Fruit fly (Drosophila melanogaster) whole organism, embryonic: ENCODE results near the gene Acp1.

Experiments used
- ATbp ChIP-seq: fragments of 200-800 bp; sonication (Bioruptor generic); optimal IDR thresholded peaks from 2 replicates; lab custom pipeline; 2017; ENCODE audit warnings: missing biosample characterization, mild to moderate bottlenecking, missing genetic modification characterization, missing genetic modification reagents
- BEAF-32 ChIP-seq: fragments of 200-800 bp; sonication (Bioruptor generic); optimal IDR thresholded peaks from 3 replicates; lab custom pipeline; 2017; ENCODE audit warnings: missing biosample characterization, missing genetic modification characterization, mild to moderate bottlenecking, moderate library complexity, missing genetic modification reagents
- CG11085 ChIP-seq: fragments of 200-800 bp; sonication (Bioruptor generic); IDR thresholded peaks from 2 replicates; pipeline ENCODE4 v1.3.6; 2022; ENCODE audit warnings: missing biosample characterization, missing genetic modification characterization
- CG11398 ChIP-seq: fragments of 200-800 bp; sonication (Bioruptor generic); optimal IDR thresholded peaks from 2 replicates; lab custom pipeline; 2016; ENCODE audit warnings: missing biosample characterization, missing genetic modification characterization
- CG11696 ChIP-seq: fragments of 200-800 bp; sonication (Bioruptor generic); IDR thresholded peaks from 2 replicates; pipeline ENCODE4 v1.3.6; 2022; ENCODE audit warnings: missing biosample characterization, missing genetic modification characterization
- CG12659 ChIP-seq: fragments of 200-800 bp; sonication (Bioruptor generic); optimal IDR thresholded peaks from 3 replicates; lab custom pipeline; 2017; ENCODE audit warnings: mild to moderate bottlenecking, missing biosample characterization, missing genetic modification reagents, missing genetic modification characterization
- CG14965 ChIP-seq: fragments of 200-800 bp; sonication (Bioruptor generic); optimal IDR thresholded peaks from 2 replicates; lab custom pipeline; 2016; ENCODE audit warnings: missing biosample characterization, missing genetic modification characterization, borderline replicate concordance
- CG1529 ChIP-seq: fragments of 200-800 bp; sonication (Bioruptor generic); optimal IDR thresholded peaks from 3 replicates; lab custom pipeline; 2018; ENCODE audit warnings: missing biosample characterization, missing genetic modification characterization
- CG1647 ChIP-seq: fragments of 200-800 bp; sonication (Bioruptor generic); optimal IDR thresholded peaks from 3 replicates; lab custom pipeline; 2016; ENCODE audit warnings: missing biosample characterization, missing genetic modification characterization
- CG17612 ChIP-seq: fragments of 200-800 bp; sonication (Bioruptor generic); IDR thresholded peaks from 2 replicates; pipeline ENCODE4 v1.3.6; 2022; ENCODE audit warnings: missing biosample characterization, missing genetic modification characterization
- CG18262 ChIP-seq: fragments of 200-800 bp; optimal IDR thresholded peaks from 3 replicates; lab custom pipeline; 2019; ENCODE audit warnings: missing biosample characterization, mild to moderate bottlenecking, missing genetic modification characterization, moderate library complexity
- CG3838 ChIP-seq: fragments of 200-800 bp; sonication (Bioruptor generic); optimal IDR thresholded peaks from 3 replicates; lab custom pipeline; 2016; ENCODE audit warnings: missing biosample characterization, missing genetic modification characterization
- CG4404 ChIP-seq: fragments of 200-800 bp; sonication (Bioruptor generic); IDR thresholded peaks from 2 replicates; pipeline ENCODE4 v1.3.6; 2022; ENCODE audit warnings: missing biosample characterization, missing genetic modification characterization
- CG5245 ChIP-seq: fragments of 200-800 bp; sonication (Bioruptor generic); optimal IDR thresholded peaks from 3 replicates; lab custom pipeline; 2016; ENCODE audit warnings: missing biosample characterization, missing genetic modification characterization
- CG5953 ChIP-seq: fragments of 200-800 bp; sonication (Bioruptor generic); IDR thresholded peaks from 2 replicates; pipeline ENCODE4 v1.3.6; 2022; ENCODE audit warnings: missing biosample characterization, missing genetic modification characterization
- CG8281 ChIP-seq: fragments of 200-800 bp; sonication (Bioruptor generic); optimal IDR thresholded peaks from 2 replicates; lab custom pipeline; 2018; ENCODE audit warnings: missing biosample characterization, mild to moderate bottlenecking, missing genetic modification characterization, moderate library complexity
- CG8944 ChIP-seq: fragments of 200-800 bp; sonication (Bioruptor generic); optimal IDR thresholded peaks from 3 replicates; lab custom pipeline; 2016; ENCODE audit warnings: missing biosample characterization, missing genetic modification characterization
- CG9727 ChIP-seq: fragments of 200-800 bp; sonication (Bioruptor generic); optimal IDR thresholded peaks from 3 replicates; lab custom pipeline; 2017; ENCODE audit warnings: missing biosample characterization, mild to moderate bottlenecking, missing genetic modification characterization
- CkIIα-i1 ChIP-seq: fragments of 200-800 bp; sonication (Bioruptor generic); IDR thresholded peaks from 2 replicates; pipeline ENCODE4 v1.3.6; 2022; ENCODE audit warnings: missing biosample characterization, missing genetic modification characterization
- Doc2 ChIP-seq: fragments of 200-800 bp; sonication (Bioruptor generic); IDR thresholded peaks from 2 replicates; pipeline ENCODE4 v1.3.6; 2022; ENCODE audit warnings: missing biosample characterization, missing genetic modification characterization
- ERR ChIP-seq: fragments of 200-800 bp; sonication (Bioruptor generic); optimal IDR thresholded peaks from 2 replicates; lab custom pipeline; 2016; ENCODE audit warnings: missing biosample characterization, missing genetic modification characterization
- H15 ChIP-seq: fragments of 200-800 bp; sonication (Bioruptor generic); IDR thresholded peaks from 3 replicates; pipeline ENCODE4 v1.3.6; 2022; ENCODE audit warnings: missing biosample characterization, missing genetic modification characterization
- HHEX ChIP-seq: fragments of 200-800 bp; sonication (Bioruptor generic); optimal IDR thresholded peaks from 3 replicates; lab custom pipeline; 2017; ENCODE audit warnings: missing biosample characterization, mild to moderate bottlenecking, missing genetic modification characterization, missing genetic modification reagents
- HLH3B ChIP-seq: fragments of 200-800 bp; sonication (Bioruptor generic); IDR thresholded peaks from 2 replicates; pipeline ENCODE4 v1.3.6; 2022; ENCODE audit warnings: missing biosample characterization, missing genetic modification characterization
- Hand ChIP-seq: fragments of 200-800 bp; sonication (Bioruptor generic); optimal IDR thresholded peaks from 2 replicates; lab custom pipeline; 2017; ENCODE audit warnings: mild to moderate bottlenecking, missing biosample characterization, missing genetic modification reagents, missing genetic modification characterization
- Lhr ChIP-seq: fragments of 200-800 bp; sonication (Bioruptor generic); optimal IDR thresholded peaks from 3 replicates; lab custom pipeline; 2017; ENCODE audit warnings: mild to moderate bottlenecking, missing biosample characterization, missing genetic modification reagents, missing genetic modification characterization
- Lpt ChIP-seq: fragments of >200 bp; optimal IDR thresholded peaks from 2 replicates; lab custom pipeline; 2018; ENCODE audit warnings: missing biosample characterization, missing genetic modification characterization
- Meics ChIP-seq: fragments of 200-800 bp; sonication (Bioruptor generic); optimal IDR thresholded peaks from 2 replicates; lab custom pipeline; 2017; ENCODE audit warnings: missing biosample characterization, mild to moderate bottlenecking, missing genetic modification characterization
- NFAT ChIP-seq: fragments of 200-800 bp; sonication (Bioruptor generic); IDR thresholded peaks from 2 replicates; pipeline ENCODE4 v1.3.6; 2022; ENCODE audit warnings: missing biosample characterization, missing genetic modification characterization
- Spps ChIP-seq: fragments of 200-800 bp; sonication (Bioruptor generic); optimal IDR thresholded peaks from 2 replicates; lab custom pipeline; 2018; ENCODE audit warnings: missing biosample characterization, mild to moderate bottlenecking, missing genetic modification characterization
- Ssrp ChIP-seq: fragments of 200-800 bp; sonication (Bioruptor generic); optimal IDR thresholded peaks from 2 replicates; lab custom pipeline; 2018; ENCODE audit warnings: missing biosample characterization, mild to moderate bottlenecking, missing genetic modification characterization, moderate library complexity
- YL-1 ChIP-seq: fragments of 200-800 bp; sonication (Bioruptor generic); optimal IDR thresholded peaks from 3 replicates; lab custom pipeline; 2017; ENCODE audit warnings: missing biosample characterization, mild to moderate bottlenecking, missing genetic modification characterization
- az2 ChIP-seq: fragments of 200-800 bp; sonication (Bioruptor generic); optimal IDR thresholded peaks from 3 replicates; lab custom pipeline; 2016; ENCODE audit warnings: missing biosample characterization, missing genetic modification characterization
- bab2 ChIP-seq: fragments of 200-800 bp; sonication (Bioruptor generic); optimal IDR thresholded peaks from 2 replicates; lab custom pipeline; 2016; ENCODE audit warnings: missing biosample characterization, missing genetic modification characterization
- ewg ChIP-seq: fragments of 200-800 bp; sonication (Bioruptor generic); optimal IDR thresholded peaks from 3 replicates; lab custom pipeline; 2017; ENCODE audit warnings: mild to moderate bottlenecking, missing biosample characterization, missing genetic modification reagents, missing genetic modification characterization
- fd3F ChIP-seq: fragments of 200-800 bp; sonication (Bioruptor generic); optimal IDR thresholded peaks from 2 replicates; lab custom pipeline; 2018; ENCODE audit warnings: missing biosample characterization, mild to moderate bottlenecking, missing genetic modification characterization, moderate library complexity
- fd64A ChIP-seq: fragments of 200-800 bp; sonication (Bioruptor generic); optimal IDR thresholded peaks from 3 replicates; lab custom pipeline; 2018; ENCODE audit warnings: missing biosample characterization, mild to moderate bottlenecking, missing genetic modification characterization
- ftz-f1 ChIP-seq: fragments of 200-800 bp; sonication (Bioruptor generic); optimal IDR thresholded peaks from 2 replicates; lab custom pipeline; 2016; ENCODE audit warnings: missing biosample characterization, missing genetic modification characterization
- fu2 ChIP-seq: fragments of 200-800 bp; sonication (Bioruptor generic); optimal IDR thresholded peaks from 2 replicates; lab custom pipeline; 2016; ENCODE audit warnings: missing biosample characterization, missing genetic modification characterization
- gfzf ChIP-seq: fragments of 200-800 bp; sonication (Bioruptor generic); optimal IDR thresholded peaks from 2 replicates; lab custom pipeline; 2016; ENCODE audit warnings: missing biosample characterization, mild to moderate bottlenecking, missing genetic modification characterization, moderate library complexity
- gsb ChIP-seq: fragments of 200-800 bp; sonication (Bioruptor generic); IDR thresholded peaks from 2 replicates; pipeline ENCODE4 v1.3.6; 2022; ENCODE audit warnings: missing biosample characterization, missing genetic modification characterization
- h ChIP-seq: fragments of >200 bp; optimal IDR thresholded peaks from 2 replicates; lab custom pipeline; 2017
- lov ChIP-seq, 2 experiments: fragments of 200-800 bp in 1 of 2; fragments of >200 bp in 1 of 2; sonication (Bioruptor generic) in 1 of 2; IDR thresholded peaks in 1 of 2; optimal IDR thresholded peaks in 1 of 2; 2 replicates in 1 of 2; 3 replicates in 1 of 2; pipeline versions ENCODE4 v1.3.6 to Lab custom; 2017 to 2022; ENCODE audit warnings: missing biosample characterization in 1 of 2, missing genetic modification characterization in 1 of 2
- odd ChIP-seq: fragments of 200-800 bp; sonication (Bioruptor generic); optimal IDR thresholded peaks from 2 replicates; lab custom pipeline; 2017; ENCODE audit warnings: missing biosample characterization, mild to moderate bottlenecking, missing genetic modification characterization
- pb ChIP-seq: fragments of 200-800 bp; sonication (Bioruptor generic); optimal IDR thresholded peaks from 3 replicates; lab custom pipeline; 2016; ENCODE audit warnings: missing biosample characterization, missing genetic modification characterization
- rib ChIP-seq: fragments of 200-800 bp; sonication (Bioruptor generic); IDR thresholded peaks from 2 replicates; pipeline ENCODE4 v1.3.6; 2022; ENCODE audit warnings: missing biosample characterization, missing genetic modification characterization
- row ChIP-seq: fragments of 200-800 bp; sonication (Bioruptor generic); IDR thresholded peaks from 3 replicates; pipeline ENCODE4 v1.3.6; 2022; ENCODE audit warnings: missing biosample characterization, missing genetic modification characterization
- run ChIP-seq: fragments of 200-800 bp; sonication (Bioruptor generic); optimal IDR thresholded peaks from 3 replicates; lab custom pipeline; 2018; ENCODE audit warnings: missing biosample characterization, mild to moderate bottlenecking, missing genetic modification characterization
- sug ChIP-seq: fragments of 200-800 bp; optimal IDR thresholded peaks from 2 replicates; lab custom pipeline; 2019; ENCODE audit warnings: missing biosample characterization, mild to moderate bottlenecking, missing genetic modification characterization, moderate library complexity
- tna ChIP-seq: fragments of 200-800 bp; sonication (Bioruptor generic); IDR thresholded peaks from 2 replicates; pipeline ENCODE4 v1.3.6; 2022; ENCODE audit warnings: missing biosample characterization, missing genetic modification characterization; ENCODE audit not compliant: partially characterized antibody

The Acp1 gene

dm6 chr2L:7782788-7783401, 41.6 kb upstream of the Acp1 start, which contains the start of gene Brd7-9 (continued):
- TF ChIP-seq BEAF-32 = peak; percentile 51
- no peak for TF ChIP-seq Doc2 (GFP tag; lab: Robert Waterston, UW)
- peak; percentile 73 for TF ChIP-seq rib (GFP tag; lab: Robert Waterston, UW)
- peak; percentile 57 for TF ChIP-seq fd64A (GFP tag; lab: Kevin White, UChicago)
- TF ChIP-seq ftz-f1 = no peak
- 0 out of 2 replicates have a peak, but pooled peaks have one; percentile 25 for TF ChIP-seq gsb (GFP tag; lab: Robert Waterston, UW)
- peak; percentile 47 for TF ChIP-seq fu2
- TF ChIP-seq CG8944 (GFP tag; lab: Kevin White, UChicago) = peak; percentile 56
- TF ChIP-seq HLH3B (GFP tag; lab: Robert Waterston, UW) = peak; percentile 75
- TF ChIP-seq ATbp (GFP tag; lab: Kevin White, UChicago) = peak; percentile 79
- TF ChIP-seq CkIIα-i1 (GFP tag; lab: Robert Waterston, UW) = no peak
- peak; percentile 22; the same call in 1 of the 2 replicates for TF ChIP-seq CG4404 (GFP tag; lab: Robert Waterston, UW)
- TF ChIP-seq Lhr (GFP tag; lab: Kevin White, UChicago) = no peak
- TF ChIP-seq Meics (GFP tag; lab: Kevin White, UChicago) = peak; percentile 80
- TF ChIP-seq pb (GFP tag; lab: Kevin White, UChicago) = peak; percentile 39
- no peak for TF ChIP-seq CG11398 (GFP tag; lab: Kevin White, UChicago)
- TF ChIP-seq tna = 0 out of 2 replicates have a peak, but pooled peaks have one; percentile 36
- no peak for TF ChIP-seq CG14965 (GFP tag; lab: Kevin White, UChicago)
- no peak for TF ChIP-seq Lpt (GFP tag; lab: Kevin White, UChicago)
- TF ChIP-seq sug (tag; lab: Kevin White, UChicago) = peak; percentile 29
- peak; percentile 79 for TF ChIP-seq CG9727
- TF ChIP-seq row (GFP tag; lab: Robert Waterston, UW) = peak; percentile 65
- peak; percentile 5 for TF ChIP-seq run (tag; lab: Kevin White, UChicago)
- peak; percentile 73 for TF ChIP-seq CG18262 (tag; lab: Kevin White, UChicago)
- TF ChIP-seq odd = peak; percentile 63
- peak; percentile 88 for TF ChIP-seq YL-1 (GFP tag; lab: Kevin White, UChicago)
- TF ChIP-seq CG11085 (GFP tag; lab: Robert Waterston, UW) = peak; percentile 49; the same call in 1 of the 2 replicates
- TF ChIP-seq ewg (GFP tag; lab: Kevin White, UChicago) = peak; percentile 56
- peak; percentile 44 for TF ChIP-seq CG3838 (GFP tag; lab: Kevin White, UChicago)
- TF ChIP-seq Ssrp = peak; percentile 65
- TF ChIP-seq CG5245 (GFP tag; lab: Kevin White, UChicago) = peak; percentile 51
- TF ChIP-seq CG5953 (GFP tag; lab: Robert Waterston, UW) = peak; percentile 72
- peak; percentile 62 for TF ChIP-seq CG12659 (GFP tag; lab: Kevin White, UChicago)
- peak; percentile 70 for TF ChIP-seq az2 (GFP tag; lab: Kevin White, UChicago)
- no peak for TF ChIP-seq ERR
- peak; percentile 84 for TF ChIP-seq NFAT
- TF ChIP-seq CG17612 = peak; percentile 47; the same call in 1 of the 2 replicates
- peak; percentile 40 for TF ChIP-seq CG1529 (GFP tag; lab: Kevin White, UChicago)
- TF ChIP-seq fd3F (GFP tag; lab: Kevin White, UChicago) = peak; percentile 0
- peak; percentile 71 for TF ChIP-seq gfzf (GFP tag; lab: Kevin White, UChicago)
- no peak for TF ChIP-seq CG8281 (tag; lab: Kevin White, UChicago)
- peak; percentile 58; the same call in 2 of the 3 replicates for TF ChIP-seq H15
- TF ChIP-seq bab2 (GFP tag; lab: Kevin White, UChicago) = peak; percentile 70
- TF ChIP-seq h (lab: Kevin White, UChicago) = no peak
- TF ChIP-seq CG1647 (GFP tag; lab: Kevin White, UChicago) = no peak
- peak; percentile 78 for TF ChIP-seq CG11696 (GFP tag; lab: Robert Waterston, UW)
- peak; percentile 67 for TF ChIP-seq HHEX (GFP tag; lab: Kevin White, UChicago)
- no peak for TF ChIP-seq lov (optimal IDR thresholded peaks at IDR 0.05; lab: Kevin White, UChicago)
- peak; percentile 74; the same call in 2 of the 3 replicates for TF ChIP-seq lov (GFP tag; IDR thresholded peaks at IDR 0.05; lab: Robert Waterston, UW)
- peak; percentile 6 for TF ChIP-seq Spps (tag; lab: Kevin White, UChicago)
- TF ChIP-seq Hand (GFP tag; lab: Kevin White, UChicago) = peak; percentile 55
